Worm (Caenorhabditis elegans): Measurements from ENCODE around the gene T01B7.13.

DNA sequence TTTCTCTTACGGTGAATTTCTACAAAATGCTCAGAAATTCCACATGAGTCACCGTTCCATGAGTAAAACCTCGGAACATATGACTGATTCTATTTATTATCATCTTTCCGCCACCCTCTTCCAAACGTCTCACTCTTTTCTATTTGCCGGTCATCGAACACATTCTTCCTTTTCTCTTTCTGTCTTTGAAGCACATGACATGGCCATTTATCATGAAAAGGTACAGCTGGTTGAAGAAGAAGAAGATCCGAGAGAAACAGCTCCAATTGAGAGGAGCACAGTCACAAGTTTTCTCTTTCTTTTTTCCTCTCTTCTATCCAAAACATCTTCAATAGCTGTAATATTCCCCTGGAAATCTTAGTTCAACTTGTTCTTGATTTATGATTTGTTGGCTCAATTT, 8.2 kb upstream of the T01B7.13 start, which contains the start of gene cup-16:
- TF ChIP-seq ceh-82 (tag; optimal IDR thresholded peaks at IDR 0.05) (no peak), lsy-2 (tag; optimal IDR thresholded peaks at IDR 0.05) (peak in 1 of 2 experiments; percentile 63), unc-39 (tag; optimal IDR thresholded peaks at IDR 0.05) (no peak), nhr-25 (tag; optimal IDR thresholded peaks at IDR 0.05) (no peak), zag-1 (tag; optimal IDR thresholded peaks at IDR 0.05) (no peak), blmp-1 (tag; optimal IDR thresholded peaks at IDR 0.05; ENCODE audit: insufficient read depth) (no peak), R02D3.7 (tag; optimal IDR thresholded peaks at IDR 0.05) (no peak), unc-62 (GFP tag; optimal IDR thresholded peaks at IDR 0.05) (peak; percentile 13), egl-27 (tag; optimal IDR thresholded peaks at IDR 0.05) (no peak), snpc-4 (tag; optimal IDR thresholded peaks at IDR 0.05) (no peak)
